Worm (Caenorhabditis elegans) whole organism, late embryonic: ENCODE measurements around the gene C07A9.9.
A peak's percentile ranks its signal among the peaks of the same experiment; 100 is the strongest.

Source experiments
- C08G9.2 ChIP-seq: sonication (generic microtip); optimal IDR thresholded peaks from 2 replicates; lab custom pipeline; 2016; ENCODE audit warnings: mild to moderate bottlenecking, missing genetic modification characterization, moderate library complexity, missing compliant biosample characterization
- F13H6.1 ChIP-seq: sonication (generic microtip); optimal IDR thresholded peaks from 2 replicates; lab custom pipeline; 2016; ENCODE audit warnings: missing genetic modification characterization, missing compliant biosample characterization
- K02D7.2 ChIP-seq: sonication (generic microtip); optimal IDR thresholded peaks from 2 replicates; lab custom pipeline; 2017; ENCODE audit warnings: mild to moderate bottlenecking, missing genetic modification characterization, missing compliant biosample characterization
- K09A11.1 ChIP-seq: sonication (generic microtip); optimal IDR thresholded peaks from 2 replicates; lab custom pipeline; 2017; ENCODE audit warnings: antibody characterized with exemption, mild to moderate bottlenecking, missing genetic modification characterization, missing compliant biosample characterization; ENCODE audit not compliant: insufficient read depth
- Y22D7AL.16 ChIP-seq: sonication (generic microtip); optimal IDR thresholded peaks from 2 replicates; lab custom pipeline; 2016; ENCODE audit warnings: missing genetic modification characterization, missing compliant biosample characterization
- ama-1 ChIP-seq: fragments of 150-350 bp; optimal IDR thresholded peaks from 2 replicates; lab custom pipeline; 2014
- ceh-14 ChIP-seq: sonication (generic microtip); optimal IDR thresholded peaks from 2 replicates; lab custom pipeline; 2016; ENCODE audit warnings: missing genotype, missing genetic modification characterization, missing compliant biosample characterization
- ceh-18 ChIP-seq: sonication (generic microtip); optimal IDR thresholded peaks from 2 replicates; lab custom pipeline; 2016; ENCODE audit warnings: missing genetic modification characterization, missing compliant biosample characterization
- ceh-2 ChIP-seq: sonication (generic microtip); optimal IDR thresholded peaks from 2 replicates; lab custom pipeline; 2016; ENCODE audit warnings: missing genotype, missing genetic modification characterization, missing compliant biosample characterization
- ceh-22 ChIP-seq: sonication (generic microtip); optimal IDR thresholded peaks from 2 replicates; lab custom pipeline; 2017; ENCODE audit warnings: missing biosample characterization, missing genetic modification characterization
- ceh-24 ChIP-seq: sonication (generic microtip); optimal IDR thresholded peaks from 2 replicates; lab custom pipeline; 2016; ENCODE audit warnings: mild to moderate bottlenecking, missing genetic modification characterization, missing compliant biosample characterization
- ceh-30 ChIP-seq: fragments of 150-350 bp; optimal IDR thresholded peaks from 2 replicates; lab custom pipeline; 2014; ENCODE audit warnings: missing biosample characterization, missing genetic modification characterization
- ceh-31 ChIP-seq: sonication (generic microtip); optimal IDR thresholded peaks from 2 replicates; lab custom pipeline; 2016; ENCODE audit warnings: missing genetic modification characterization, missing compliant biosample characterization
- ceh-34 ChIP-seq: sonication (generic microtip); optimal IDR thresholded peaks from 2 replicates; lab custom pipeline; 2016; ENCODE audit warnings: mild to moderate bottlenecking, missing genetic modification characterization, missing compliant biosample characterization
- ceh-48 ChIP-seq: sonication (generic microtip); optimal IDR thresholded peaks from 2 replicates; lab custom pipeline; 2016; ENCODE audit warnings: missing genetic modification characterization, inconsistent platforms, missing compliant biosample characterization
- dmd-4 ChIP-seq: sonication (generic microtip); optimal IDR thresholded peaks from 2 replicates; lab custom pipeline; 2016; ENCODE audit warnings: borderline replicate concordance, missing genetic modification characterization, missing compliant biosample characterization
- dve-1 ChIP-seq: sonication (generic microtip); optimal IDR thresholded peaks from 2 replicates; lab custom pipeline; 2017; ENCODE audit warnings: antibody characterized with exemption, mild to moderate bottlenecking, missing genetic modification characterization, missing compliant biosample characterization
- elt-2 ChIP-seq: sonication (generic microtip); optimal IDR thresholded peaks from 2 replicates; lab custom pipeline; 2016; ENCODE audit warnings: missing genetic modification reagents, missing genetic modification characterization, missing compliant biosample characterization
- ets-4 ChIP-seq: sonication (generic microtip); optimal IDR thresholded peaks from 2 replicates; lab custom pipeline; 2016; ENCODE audit warnings: missing genetic modification characterization, missing compliant biosample characterization
- fax-1 ChIP-seq: sonication (generic microtip); optimal IDR thresholded peaks from 2 replicates; lab custom pipeline; 2016; ENCODE audit warnings: missing genotype, missing genetic modification characterization, missing compliant biosample characterization
- fkh-10 ChIP-seq: fragments of 150-350 bp; optimal IDR thresholded peaks from 2 replicates; lab custom pipeline; 2014; ENCODE audit warnings: missing biosample characterization, missing genetic modification reagents, missing genetic modification characterization
- fkh-6 ChIP-seq: sonication (generic microtip); optimal IDR thresholded peaks from 2 replicates; lab custom pipeline; 2016; ENCODE audit warnings: missing genetic modification characterization, missing compliant biosample characterization
- gmeb-2 ChIP-seq: sonication (generic microtip); optimal IDR thresholded peaks from 2 replicates; lab custom pipeline; 2016; ENCODE audit warnings: missing genetic modification characterization, inconsistent platforms, missing compliant biosample characterization
- hlh-15 ChIP-seq: sonication (generic microtip); optimal IDR thresholded peaks from 2 replicates; lab custom pipeline; 2016; ENCODE audit warnings: missing genetic modification characterization, missing compliant biosample characterization
- hlh-6 ChIP-seq: sonication (generic microtip); optimal IDR thresholded peaks from 2 replicates; lab custom pipeline; 2016; ENCODE audit warnings: missing genotype, missing genetic modification characterization, missing compliant biosample characterization
- nfya-1 ChIP-seq: sonication (generic microtip); optimal IDR thresholded peaks from 2 replicates; lab custom pipeline; 2017; ENCODE audit warnings: missing genetic modification characterization, mild to moderate bottlenecking, missing compliant biosample characterization, antibody characterized with exemption, moderate library complexity
- nhr-11 ChIP-seq: fragments of 150-350 bp; optimal IDR thresholded peaks from 2 replicates; lab custom pipeline; 2014; ENCODE audit warnings: missing biosample characterization, missing genetic modification characterization
- odd-2 ChIP-seq: sonication (generic microtip); optimal IDR thresholded peaks from 2 replicates; lab custom pipeline; 2017; ENCODE audit warnings: antibody characterized with exemption, mild to moderate bottlenecking, missing genetic modification characterization, missing compliant biosample characterization
- pat-9 ChIP-seq: fragments of 200-800 bp; sonication (Bioruptor generic); optimal IDR thresholded peaks from 2 replicates; lab custom pipeline; 2018; ENCODE audit warnings: mild to moderate bottlenecking, missing genetic modification characterization, moderate library complexity, missing compliant biosample characterization
- pros-1 ChIP-seq: fragments of 150-350 bp; optimal IDR thresholded peaks from 2 replicates; lab custom pipeline; 2014; ENCODE audit warnings: missing biosample characterization, missing genetic modification reagents, missing genetic modification characterization
- ref-2 ChIP-seq: sonication (generic microtip); optimal IDR thresholded peaks from 2 replicates; lab custom pipeline; 2016; ENCODE audit warnings: missing genetic modification characterization, missing compliant biosample characterization
- rnt-1 ChIP-seq: sonication (generic microtip); optimal IDR thresholded peaks from 2 replicates; lab custom pipeline; 2016; ENCODE audit warnings: missing genetic modification characterization, missing compliant biosample characterization
- sdc-2 ChIP-seq: sonication (generic microtip); optimal IDR thresholded peaks from 2 replicates; lab custom pipeline; 2016; ENCODE audit warnings: missing genotype, missing genetic modification characterization, missing compliant biosample characterization
- sox-2 ChIP-seq: fragments of 200-800 bp; sonication (Bioruptor generic); IDR thresholded peaks from 2 replicates; pipeline ENCODE4 v1.3.6; 2022; ENCODE audit warnings: missing genetic modification reagents, missing genetic modification characterization, missing compliant biosample characterization
- tbx-2 ChIP-seq: sonication (generic microtip); optimal IDR thresholded peaks from 2 replicates; lab custom pipeline; 2016; ENCODE audit warnings: missing genetic modification characterization, missing compliant biosample characterization
- unc-42 ChIP-seq: sonication (generic microtip); optimal IDR thresholded peaks from 2 replicates; lab custom pipeline; 2016; ENCODE audit warnings: missing genotype, missing genetic modification characterization, missing compliant biosample characterization
- unc-86 ChIP-seq: sonication (generic microtip); optimal IDR thresholded peaks from 2 replicates; lab custom pipeline; 2016; ENCODE audit warnings: missing genetic modification characterization, missing compliant biosample characterization

The C07A9.9 gene

DNA sequence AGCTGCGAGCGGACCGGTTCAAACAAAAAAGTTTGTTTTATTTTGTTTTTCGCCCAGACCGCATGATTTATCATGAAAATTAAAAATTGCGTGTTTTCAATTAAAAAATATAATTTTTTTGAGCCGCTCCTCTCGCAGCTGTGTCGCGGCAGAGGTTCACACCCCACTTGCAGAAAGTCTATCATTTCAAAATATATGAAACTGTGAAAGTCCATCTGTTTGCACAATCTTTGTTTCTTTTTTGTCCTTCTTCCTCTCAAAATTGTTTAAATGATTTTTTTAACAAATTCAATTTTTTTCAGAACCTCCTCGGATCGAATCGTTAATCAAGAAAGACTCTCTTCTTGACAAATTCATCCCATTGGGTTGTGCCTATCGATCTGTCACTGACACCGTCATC is 32.1 kb upstream of the C07A9.9 start, which contains the start of gene tlk-1 (continued):
- TF ChIP-seq rnt-1 (tag; lab: Kevin White, UChicago), result no peak

ce11 chrIII:9698635-9699396 is 31.4 kb upstream of the C07A9.9 start:
- no peak for TF ChIP-seq ceh-31 (tag; lab: Kevin White, UChicago)
- TF ChIP-seq K09A11.1, result no peak
- TF ChIP-seq dmd-4 (tag; lab: Kevin White, UChicago), result no peak
- peak; percentile 5 for TF ChIP-seq elt-2
- TF ChIP-seq dve-1 (tag; lab: Kevin White, UChicago), result no peak
- TF ChIP-seq rnt-1 (tag; lab: Kevin White, UChicago), result no peak

DNA sequence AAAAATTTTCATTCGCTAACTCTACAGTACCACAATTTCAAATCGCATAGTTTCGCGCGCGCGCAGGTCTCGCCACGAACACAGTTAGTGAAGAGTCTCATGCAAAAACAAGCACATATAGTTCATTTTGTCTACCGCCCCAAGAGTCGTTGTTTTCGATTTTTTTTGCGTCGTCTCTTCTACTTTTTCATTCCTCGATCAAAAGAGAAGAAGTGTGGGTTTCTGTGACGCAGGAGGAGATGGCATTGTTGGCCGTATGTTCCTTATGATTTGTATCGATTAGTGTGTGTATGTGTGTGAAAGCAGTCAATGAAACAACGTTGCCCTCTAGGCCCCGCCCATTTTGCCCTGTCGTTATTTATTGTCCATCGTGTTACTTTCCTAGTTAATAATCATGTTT is 30.4 kb upstream of the C07A9.9 start:
- TF ChIP-seq ceh-22 (tag; lab: Kevin White, UChicago), result no peak
- no peak for TF ChIP-seq pat-9
- no peak for TF ChIP-seq ceh-48 (tag; lab: Kevin White, UChicago)
- no peak for TF ChIP-seq ceh-2
- no peak for TF ChIP-seq sox-2 (GFP tag; lab: Robert Waterston, UW)
- TF ChIP-seq hlh-6 (tag; lab: Kevin White, UChicago), result no peak
- TF ChIP-seq fkh-6 (tag; lab: Kevin White, UChicago), result no peak
- TF ChIP-seq ets-4 (tag; lab: Kevin White, UChicago), result no peak
- TF ChIP-seq K09A11.1, result no peak
- no peak for TF ChIP-seq ref-2 (tag; lab: Kevin White, UChicago)
- no peak for TF ChIP-seq fkh-10
- no peak for TF ChIP-seq C08G9.2 (tag; lab: Kevin White, UChicago)
- no peak for TF ChIP-seq elt-2
- TF ChIP-seq pros-1 (tag; lab: Kevin White, UChicago), result no peak
- no peak for TF ChIP-seq ceh-24 (tag; lab: Kevin White, UChicago)
- no peak for TF ChIP-seq Y22D7AL.16 (tag; lab: Kevin White, UChicago)
- TF ChIP-seq unc-42 (tag; lab: Kevin White, UChicago), result no peak
- no peak for TF ChIP-seq hlh-15 (tag; lab: Kevin White, UChicago)

ce11 chrIII:9697323-9697722 is 29.9 kb upstream of the C07A9.9 start:
- TF ChIP-seq ceh-34 (tag; lab: Kevin White, UChicago) (peak; percentile 18), ceh-14 (no peak), ama-1 (lab: Kevin White, UChicago) (no peak), tbx-2 (tag; lab: Kevin White, UChicago) (peak; percentile 34), fkh-6 (tag; lab: Kevin White, UChicago) (no peak), odd-2 (tag; lab: Kevin White, UChicago) (no peak), ceh-30 (tag; lab: Kevin White, UChicago) (no peak), ceh-2 (no peak), F13H6.1 (tag; lab: Kevin White, UChicago) (peak; percentile 59), K02D7.2 (tag; lab: Kevin White, UChicago) (no peak), sdc-2 (no peak), nhr-11 (tag; lab: Kevin White, UChicago) (no peak), nfya-1 (tag; lab: Kevin White, UChicago) (peak; percentile 70), fax-1 (tag; lab: Kevin White, UChicago) (no peak), unc-86 (tag; lab: Kevin White, UChicago) (peak; percentile 3), gmeb-2 (no peak), ceh-18 (tag; lab: Kevin White, UChicago) (peak; percentile 53), ceh-31 (tag; lab: Kevin White, UChicago) (peak; percentile 6)
